Worm (Caenorhabditis elegans): ENCODE results near the gene K07C11.10.

K07C11.10 gene

ce11 chrV:8235331-8235730, 8.6 kb upstream of the K07C11.10 start (continued):
- TF ChIP-seq attf-3 (GFP tag; conservative IDR thresholded peaks at IDR 0.05) (no peak), nfyb-1 (GFP tag; IDR thresholded peaks at IDR 0.05) (peak; percentile 72; the same call in 1 of the 2 replicates), egrh-3 (GFP tag; IDR thresholded peaks at IDR 0.05) (0 out of 2 replicates have a peak, but pooled peaks have one; percentile 31), ZK185.1 (tag; optimal IDR thresholded peaks at IDR 0.05; ENCODE audit: poor library complexity, severe bottlenecking) (peak; percentile 4), F10E7.11 (tag; optimal IDR thresholded peaks at IDR 0.05) (no peak), lsl-1 (GFP tag; optimal IDR thresholded peaks at IDR 0.05) (peak; percentile 26), ceh-27 (GFP tag; optimal IDR thresholded peaks at IDR 0.05) (peak; percentile 38), T26A5.8 (tag; optimal IDR thresholded peaks at IDR 0.05) (no peak), ztf-25 (GFP tag; IDR thresholded peaks at IDR 0.05) (no peak), attf-5 (GFP tag; optimal IDR thresholded peaks at IDR 0.05) (no peak), sptf-2 (GFP tag; optimal IDR thresholded peaks at IDR 0.05) (no peak), Y53F4B.3 (GFP tag; IDR thresholded peaks at IDR 0.05) (no peak), hrde-1 (tag; optimal IDR thresholded peaks at IDR 0.05; ENCODE audit: borderline replicate concordance) (no peak), nfya-2 (GFP tag; IDR thresholded peaks at IDR 0.05) (no peak), tlf-1 (GFP tag; optimal IDR thresholded peaks at IDR 0.05) (no peak), Y56A3A.18 (GFP tag; IDR thresholded peaks at IDR 0.05) (0 out of 2 replicates have a peak, but pooled peaks have one; percentile 36), T07F8.4 (tag; optimal IDR thresholded peaks at IDR 0.05) (peak; percentile 10), madf-6 (GFP tag; IDR thresholded peaks at IDR 0.05) (no peak; the same call in 1 of the 2 replicates), madf-3 (GFP tag; IDR thresholded peaks at IDR 0.05) (0 out of 2 replicates have a peak, but pooled peaks have one; percentile 20), snpc-1.1 (tag; optimal IDR thresholded peaks at IDR 0.05; ENCODE audit: insufficient read depth) (peak; percentile 14), nhr-90 (tag; optimal IDR thresholded peaks at IDR 0.05) (peak; percentile 66), egl-18 (GFP tag; IDR thresholded peaks at IDR 0.05) (0 out of 2 replicates have a peak, but pooled peaks have one; percentile 14), F22D6.2 (tag; optimal IDR thresholded peaks at IDR 0.05) (no peak), ztf-28 (GFP tag; IDR thresholded peaks at IDR 0.05) (no peak), madf-10 (tag; optimal IDR thresholded peaks at IDR 0.05) (peak; percentile 9), attf-6 (GFP tag; IDR thresholded peaks at IDR 0.05) (0 out of 2 replicates have a peak, but pooled peaks have one; percentile 29), ztf-18 (tag; optimal IDR thresholded peaks at IDR 0.05) (peak; percentile 43), nhr-80 (tag; optimal IDR thresholded peaks at IDR 0.05) (peak; percentile 36), bed-1 (GFP tag; IDR thresholded peaks at IDR 0.05) (no peak), hmg-1.2 (GFP tag; IDR thresholded peaks at IDR 0.05) (peak; percentile 71), D2030.7 (GFP tag; IDR thresholded peaks at IDR 0.05) (peak; percentile 54), ztf-3 (GFP tag; optimal IDR thresholded peaks at IDR 0.05) (no peak), F52B5.7 (tag; optimal IDR thresholded peaks at IDR 0.05) (peak; percentile 13), ama-1 (optimal IDR thresholded peaks at IDR 0.05) (no peak), ama-1 (GFP tag; optimal IDR thresholded peaks at IDR 0.05) (no peak), mes-4 (tag; optimal IDR thresholded peaks at IDR 0.05) (no peak), B0261.1 (tag; optimal IDR thresholded peaks at IDR 0.05) (peak; percentile 77), ceh-40 (GFP tag; IDR thresholded peaks at IDR 0.05) (peak; percentile 58; the same call in 1 of the 2 replicates), dpl-1 (GFP tag; optimal IDR thresholded peaks at IDR 0.05) (no peak), chd-7 (tag; optimal IDR thresholded peaks at IDR 0.05) (no peak), B0336.3 (GFP tag; IDR thresholded peaks at IDR 0.05) (no peak), tbp1 (GFP tag; optimal IDR thresholded peaks at IDR 0.05) (peak; percentile 87), F33H1.4 (GFP tag; IDR thresholded peaks at IDR 0.05) (peak; percentile 18; the same call in 1 of the 2 replicates)

All from whole organism, young adult.